Worm (Caenorhabditis elegans) whole organism, L4 larva: Measurements from ENCODE around the gene F14B8.5.

ENCODE experiments used
- F37D6.2 ChIP-seq: sonication (generic microtip); optimal IDR thresholded peaks from 2 replicates; lab custom pipeline; 2016; ENCODE audit warnings: mild to moderate bottlenecking, missing genetic modification characterization, missing compliant biosample characterization
- aha-1 ChIP-seq: fragments of 150-350 bp; peaks from one replicate; lab custom pipeline; 2014; ENCODE audit warnings: missing biosample characterization, missing genetic modification characterization
- ama-1 ChIP-seq: fragments of 150-350 bp; optimal IDR thresholded peaks from 2 replicates; lab custom pipeline; 2014; ENCODE audit warnings: inconsistent platforms, mixed read lengths
- dpl-1 ChIP-seq: fragments of 150-350 bp; optimal IDR thresholded peaks from 2 replicates; lab custom pipeline; 2014; ENCODE audit warnings: missing biosample characterization, missing genetic modification reagents, missing genetic modification characterization
- egl-43 ChIP-seq: fragments of 200-800 bp; sonication (Bioruptor generic); IDR thresholded peaks from 2 replicates; pipeline ENCODE4 v1.3.6; 2022; ENCODE audit warnings: missing genetic modification reagents, missing genetic modification characterization, missing compliant biosample characterization
- fkh-10 ChIP-seq: fragments of 150-350 bp; optimal IDR thresholded peaks from 2 replicates; lab custom pipeline; 2014; ENCODE audit warnings: missing biosample characterization, missing genetic modification reagents, missing genetic modification characterization
- lin-39 ChIP-seq: fragments of 150-350 bp; optimal IDR thresholded peaks from 2 replicates; lab custom pipeline; 2014; ENCODE audit warnings: missing biosample characterization, missing genetic modification reagents, missing genetic modification characterization
- lsy-2 ChIP-seq, 2 experiments: fragments of 150-350 bp in 1 of 2; sonication (generic microtip) in 1 of 2; optimal IDR thresholded peaks; 2 replicates each; lab custom pipeline; 2014 to 2017; ENCODE audit warnings: missing biosample characterization in 2 of 2, missing genetic modification characterization in 2 of 2
- nhr-111 ChIP-seq: fragments of 200-800 bp; sonication (Bioruptor generic); optimal IDR thresholded peaks from 2 replicates; lab custom pipeline; 2018; ENCODE audit warnings: mild to moderate bottlenecking, missing genetic modification characterization, missing compliant biosample characterization
- nhr-237 ChIP-seq: sonication (generic microtip); optimal IDR thresholded peaks from 2 replicates; lab custom pipeline; 2017; ENCODE audit warnings: missing biosample characterization, missing genetic modification characterization
- nhr-77 ChIP-seq: fragments of 150-350 bp; optimal IDR thresholded peaks from 2 replicates; lab custom pipeline; 2014; ENCODE audit warnings: missing biosample characterization, missing genetic modification characterization
- snpc-4 ChIP-seq: fragments of 150-350 bp; optimal IDR thresholded peaks from 2 replicates; lab custom pipeline; 2014; ENCODE audit warnings: missing biosample characterization, missing genetic modification characterization
- unc-130 ChIP-seq: sonication (generic microtip); optimal IDR thresholded peaks from 2 replicates; lab custom pipeline; 2016; ENCODE audit warnings: missing genetic modification reagents, missing genetic modification characterization, missing compliant biosample characterization
- unc-62 ChIP-seq, 3 experiments: fragments of 150-350 bp in 1 of 3; sonication (generic microtip); optimal IDR thresholded peaks in 2 of 3; peaks in 1 of 3; 1 replicate in 1 of 3; 2 replicates in 2 of 3; lab custom pipeline; 2014 to 2017; ENCODE audit warnings: missing biosample characterization in 3 of 3, missing genetic modification characterization in 3 of 3, missing genetic modification reagents in 3 of 3, missing genotype in 1 of 3

DNA sequence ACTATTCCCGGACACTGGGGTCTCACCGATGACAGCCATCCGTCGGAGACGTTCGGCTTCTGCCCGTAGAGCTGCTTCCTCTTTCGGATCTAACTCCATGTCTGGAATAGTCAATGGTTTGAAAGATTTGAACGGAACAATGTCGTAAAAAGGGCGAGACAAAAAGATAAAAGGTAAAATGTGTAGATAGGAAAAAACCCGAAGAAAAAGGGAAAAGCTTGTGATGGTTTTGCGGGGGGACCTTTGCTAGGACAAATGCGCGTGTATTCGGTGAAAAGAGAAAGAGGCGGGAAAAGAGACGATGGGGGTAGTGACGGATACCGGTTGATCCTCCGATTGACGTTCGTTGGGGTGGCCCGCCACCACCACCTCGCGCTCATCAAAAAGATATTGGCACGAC, 51.1 kb downstream of the F14B8.5 start, which contains the start of gene col-173:
- no peak for TF ChIP-seq fkh-10 (GFP tag; lab: Kevin White, UChicago)
- TF ChIP-seq dpl-1 (GFP tag; lab: Kevin White, UChicago) = no peak
- no peak for TF ChIP-seq nhr-237
- peak in 1 of 2 experiments; percentile 83 for TF ChIP-seq unc-62 (GFP tag; optimal IDR thresholded peaks at IDR 0.05 in 1 of 2; lab: Kevin White, UChicago)
- no peak for TF ChIP-seq unc-62 (tag; optimal IDR thresholded peaks at IDR 0.05; lab: Kevin White, UChicago)
- TF ChIP-seq nhr-111 (GFP tag; lab: Kevin White, UChicago) = no peak
- TF ChIP-seq unc-130 = no peak
- TF ChIP-seq lsy-2 (tag; optimal IDR thresholded peaks at IDR 0.05; lab: Kevin White, UChicago) = no peak
- TF ChIP-seq aha-1 = no peak
- TF ChIP-seq egl-43 (GFP tag; lab: Robert Waterston, UW) = no peak
- TF ChIP-seq ama-1 (lab: Kevin White, UChicago) = no peak
- TF ChIP-seq nhr-77 (tag; lab: Kevin White, UChicago) = no peak
- no peak for TF ChIP-seq lin-39 (tag; lab: Kevin White, UChicago)
- TF ChIP-seq F37D6.2 (tag; lab: Kevin White, UChicago) = no peak
- no peak for TF ChIP-seq snpc-4 (tag; lab: Kevin White, UChicago)
